Fruit fly (Drosophila melanogaster) whole organism, embryonic: ENCODE data around the gene CG13679.
A peak's percentile ranks its signal among the peaks of the same experiment; 100 is the strongest.

ENCODE experiments used
- BEAF-32 ChIP-seq: fragments of 200-800 bp; sonication (Bioruptor generic); optimal IDR thresholded peaks from 3 replicates; lab custom pipeline; 2017; ENCODE audit warnings: missing biosample characterization, missing genetic modification characterization, mild to moderate bottlenecking, moderate library complexity, missing genetic modification reagents
- Bdp1 ChIP-seq: fragments of 200-800 bp; sonication (Bioruptor generic); optimal IDR thresholded peaks from 3 replicates; lab custom pipeline; 2016; ENCODE audit warnings: missing biosample characterization, missing genetic modification characterization
- Bgb ChIP-seq: fragments of 200-800 bp; sonication (Bioruptor generic); IDR thresholded peaks from 2 replicates; pipeline ENCODE4 v1.3.6; 2022; ENCODE audit warnings: missing biosample characterization, missing genetic modification characterization; ENCODE audit not compliant: partially characterized antibody
- Blimp-1 ChIP-seq: fragments of 200-800 bp; sonication (Bioruptor generic); optimal IDR thresholded peaks from 3 replicates; lab custom pipeline; 2018; ENCODE audit warnings: missing biosample characterization, missing genetic modification characterization, mild to moderate bottlenecking, moderate library complexity, missing genetic modification reagents
- CG10543 ChIP-seq: fragments of 200-800 bp; sonication (Bioruptor generic); optimal IDR thresholded peaks from 3 replicates; lab custom pipeline; 2017; ENCODE audit warnings: missing biosample characterization, mild to moderate bottlenecking, missing genetic modification characterization, moderate library complexity
- CG12391 ChIP-seq: fragments of 200-800 bp; sonication (Bioruptor generic); optimal IDR thresholded peaks from 3 replicates; lab custom pipeline; 2018; ENCODE audit warnings: missing biosample characterization, mild to moderate bottlenecking, missing genetic modification characterization, moderate library complexity
- CG12659 ChIP-seq: fragments of 200-800 bp; sonication (Bioruptor generic); optimal IDR thresholded peaks from 3 replicates; lab custom pipeline; 2017; ENCODE audit warnings: mild to moderate bottlenecking, missing biosample characterization, missing genetic modification reagents, missing genetic modification characterization
- CG17612 ChIP-seq: fragments of 200-800 bp; sonication (Bioruptor generic); IDR thresholded peaks from 2 replicates; pipeline ENCODE4 v1.3.6; 2022; ENCODE audit warnings: missing biosample characterization, missing genetic modification characterization
- CG18262 ChIP-seq: fragments of 200-800 bp; optimal IDR thresholded peaks from 3 replicates; lab custom pipeline; 2019; ENCODE audit warnings: missing biosample characterization, mild to moderate bottlenecking, missing genetic modification characterization, moderate library complexity
- CG2116 ChIP-seq: fragments of 200-800 bp; sonication (Bioruptor generic); optimal IDR thresholded peaks from 3 replicates; lab custom pipeline; 2018; ENCODE audit warnings: missing biosample characterization, mild to moderate bottlenecking, missing genetic modification characterization
- CG34224 ChIP-seq: fragments of 200-800 bp; sonication (Bioruptor generic); IDR thresholded peaks from 3 replicates; pipeline ENCODE4 v1.3.6; 2022; ENCODE audit warnings: missing biosample characterization, missing genetic modification characterization; ENCODE audit not compliant: partially characterized antibody
- CG34376 ChIP-seq: fragments of 200-800 bp; sonication (Bioruptor generic); optimal IDR thresholded peaks from 2 replicates; lab custom pipeline; 2018; ENCODE audit warnings: missing biosample characterization, mild to moderate bottlenecking, missing genetic modification characterization
- CG43689 ChIP-seq: fragments of 200-800 bp; sonication (Bioruptor generic); IDR thresholded peaks from 2 replicates; pipeline ENCODE4 v1.3.6; 2022; ENCODE audit warnings: missing biosample characterization, missing genetic modification characterization
- CG8290 ChIP-seq, 3 experiments: fragments of 200-800 bp; sonication (Bioruptor generic); optimal IDR thresholded peaks; 2 replicates each; lab custom pipeline; 2016 to 2019; ENCODE audit warnings: missing biosample characterization in 3 of 3, missing genetic modification characterization in 3 of 3, mild to moderate bottlenecking in 2 of 3, moderate library complexity in 1 of 3
- CG9797 ChIP-seq: fragments of 200-800 bp; sonication (Bioruptor generic); optimal IDR thresholded peaks from 3 replicates; lab custom pipeline; 2018; ENCODE audit warnings: missing biosample characterization, mild to moderate bottlenecking, missing genetic modification characterization
- CG9876 ChIP-seq: fragments of 200-800 bp; sonication (Bioruptor generic); optimal IDR thresholded peaks from 2 replicates; lab custom pipeline; 2016; ENCODE audit warnings: missing biosample characterization, missing genetic modification characterization
- Dll ChIP-seq: fragments of 200-800 bp; sonication (Bioruptor generic); IDR thresholded peaks from 4 replicates; pipeline ENCODE4 v1.3.6; 2022; ENCODE audit warnings: missing biosample characterization, missing genetic modification characterization; ENCODE audit not compliant: partially characterized antibody
- Doc3 ChIP-seq: fragments of 200-800 bp; sonication (Bioruptor generic); IDR thresholded peaks from 3 replicates; pipeline ENCODE4 v1.3.6; 2022; ENCODE audit warnings: missing biosample characterization, missing genetic modification characterization; ENCODE audit not compliant: partially characterized antibody
- Dref ChIP-seq: fragments of 200-800 bp; sonication (Bioruptor generic); IDR thresholded peaks from 2 replicates; pipeline ENCODE4 v1.3.6; 2022; ENCODE audit warnings: missing biosample characterization, missing genetic modification characterization
- E2f2 ChIP-seq: fragments of 200-800 bp; sonication (Bioruptor generic); IDR thresholded peaks from 2 replicates; pipeline ENCODE4 v1.3.6; 2022; ENCODE audit warnings: missing biosample characterization, missing genetic modification characterization
- GATAe ChIP-seq: fragments of 200-800 bp; sonication (Bioruptor generic); conservative IDR thresholded peaks from 2 replicates; pipeline ENCODE4 v1.3.6; 2022; ENCODE audit warnings: missing biosample characterization, missing genetic modification characterization
- MBD-R2 ChIP-seq: fragments of 200-800 bp; sonication (Bioruptor generic); IDR thresholded peaks from 2 replicates; pipeline ENCODE4 v1.3.6; 2022; ENCODE audit warnings: missing biosample characterization, missing genetic modification characterization
- MESR4 ChIP-seq: fragments of 200-800 bp; sonication (Bioruptor generic); optimal IDR thresholded peaks from 2 replicates; lab custom pipeline; 2018; ENCODE audit warnings: missing biosample characterization, mild to moderate bottlenecking, missing genetic modification characterization, moderate library complexity
- Med ChIP-seq: fragments of 200-800 bp; sonication (Bioruptor generic); peaks from one replicate; lab custom pipeline; 2016; ENCODE audit warnings: missing biosample characterization, missing genetic modification characterization, mild to moderate bottlenecking, inconsistent platforms, moderate library complexity
- Opbp ChIP-seq: fragments of 200-800 bp; sonication (Bioruptor generic); IDR thresholded peaks from 3 replicates; pipeline ENCODE4 v1.3.6; 2022; ENCODE audit warnings: missing biosample characterization, missing genetic modification characterization; ENCODE audit not compliant: partially characterized antibody
- Scr ChIP-seq: fragments of 200-800 bp; sonication (Bioruptor generic); IDR thresholded peaks from 2 replicates; pipeline ENCODE4 v1.3.6; 2022; ENCODE audit warnings: missing biosample characterization, missing genetic modification characterization; ENCODE audit not compliant: partially characterized antibody
- Sry-δ ChIP-seq: fragments of 200-800 bp; sonication (Bioruptor generic); optimal IDR thresholded peaks from 2 replicates; lab custom pipeline; 2016; ENCODE audit warnings: missing biosample characterization, missing genetic modification characterization
- YL-1 ChIP-seq: fragments of 200-800 bp; sonication (Bioruptor generic); optimal IDR thresholded peaks from 3 replicates; lab custom pipeline; 2017; ENCODE audit warnings: missing biosample characterization, mild to moderate bottlenecking, missing genetic modification characterization
- amos ChIP-seq: fragments of 200-800 bp; sonication (Bioruptor generic); IDR thresholded peaks from 2 replicates; pipeline ENCODE4 v1.3.6; 2022; ENCODE audit warnings: missing biosample characterization, missing genetic modification characterization; ENCODE audit not compliant: partially characterized antibody
- bigmax ChIP-seq: fragments of 200-800 bp; sonication (Bioruptor generic); optimal IDR thresholded peaks from 2 replicates; lab custom pipeline; 2018; ENCODE audit warnings: missing biosample characterization, mild to moderate bottlenecking, missing genetic modification characterization
- btn ChIP-seq: fragments of 200-800 bp; sonication (Bioruptor generic); optimal IDR thresholded peaks from 2 replicates; lab custom pipeline; 2016; ENCODE audit warnings: missing biosample characterization, missing genetic modification characterization
- chinmo ChIP-seq: fragments of 200-800 bp; sonication (Bioruptor generic); IDR thresholded peaks from 4 replicates; pipeline ENCODE4 v1.3.6; 2022; ENCODE audit warnings: missing biosample characterization, missing genetic modification characterization; ENCODE audit not compliant: partially characterized antibody
- crp ChIP-seq, 2 experiments: fragments of 200-800 bp; sonication (Bioruptor generic); optimal IDR thresholded peaks; 2 replicates in 1 of 2; 3 replicates in 1 of 2; lab custom pipeline; 2017; ENCODE audit warnings: missing biosample characterization in 2 of 2, missing genetic modification characterization in 2 of 2, mild to moderate bottlenecking in 1 of 2, moderate library complexity in 1 of 2
- emc ChIP-seq: fragments of 200-800 bp; sonication (Bioruptor generic); optimal IDR thresholded peaks from 2 replicates; lab custom pipeline; 2016; ENCODE audit warnings: missing biosample characterization, missing genetic modification characterization
- fd102C ChIP-seq: fragments of 200-800 bp; sonication (Bioruptor generic); optimal IDR thresholded peaks from 2 replicates; lab custom pipeline; 2018; ENCODE audit warnings: missing biosample characterization, mild to moderate bottlenecking, missing genetic modification characterization, moderate library complexity
- grau ChIP-seq: fragments of 200-800 bp; optimal IDR thresholded peaks from 3 replicates; lab custom pipeline; 2019; ENCODE audit warnings: missing biosample characterization, mild to moderate bottlenecking, missing genetic modification characterization, moderate library complexity
- inv ChIP-seq: fragments of 200-800 bp; sonication (Bioruptor generic); IDR thresholded peaks from 2 replicates; pipeline ENCODE4 v1.3.6; 2022; ENCODE audit warnings: missing biosample characterization, missing genetic modification characterization; ENCODE audit not compliant: partially characterized antibody
- jigr1 ChIP-seq: fragments of 200-800 bp; sonication (Bioruptor generic); IDR thresholded peaks from 3 replicates; pipeline ENCODE4 v1.3.6; 2022; ENCODE audit warnings: missing biosample characterization, missing genetic modification characterization
- pzg ChIP-seq: fragments of 200-800 bp; sonication (Bioruptor generic); optimal IDR thresholded peaks from 3 replicates; lab custom pipeline; 2018; ENCODE audit warnings: missing biosample characterization, mild to moderate bottlenecking, missing genetic modification characterization, moderate library complexity
- sens ChIP-seq: fragments of 200-800 bp; sonication (Bioruptor generic); peaks from one replicate; lab custom pipeline; 2016; ENCODE audit warnings: missing biosample characterization, missing genetic modification characterization
- sna ChIP-seq: fragments of 200-800 bp; sonication (Bioruptor generic); IDR thresholded peaks from 2 replicates; pipeline ENCODE4 v1.3.6; 2022; ENCODE audit warnings: missing biosample characterization, missing genetic modification characterization; ENCODE audit not compliant: partially characterized antibody
- stwl ChIP-seq: fragments of 200-800 bp; sonication (Bioruptor generic); optimal IDR thresholded peaks from 3 replicates; lab custom pipeline; 2018; ENCODE audit warnings: missing biosample characterization, mild to moderate bottlenecking, missing genetic modification characterization, moderate library complexity
- vvl ChIP-seq: fragments of 200-800 bp; sonication (Bioruptor generic); IDR thresholded peaks from 2 replicates; pipeline ENCODE4 v1.3.6; 2022; ENCODE audit warnings: missing biosample characterization, missing genetic modification characterization

The CG13679 gene

dm6 chr3L:8177795-8178564 is 24.6 kb upstream of the CG13679 start, which contains the start of gene Nmt (continued):
- TF ChIP-seq CG43689 (GFP tag; lab: Robert Waterston, UW): 0 out of 2 replicates have a peak, but pooled peaks have one; percentile 36
- peak; percentile 66 for TF ChIP-seq inv (GFP tag; lab: Robert Waterston, UW)
- no peak for TF ChIP-seq jigr1 (GFP tag; lab: Robert Waterston, UW)
- no peak for TF ChIP-seq CG10543 (GFP tag; lab: Kevin White, UChicago)
- TF ChIP-seq fd102C (GFP tag; lab: Kevin White, UChicago): no peak

- TF ChIP-seq CG12391 (no peak), Dref (GFP tag; lab: Robert Waterston, UW) (peak; percentile 47), Doc3 (GFP tag; lab: Robert Waterston, UW) (0 out of 3 replicates have a peak, but pooled peaks have one; percentile 46), MBD-R2 (GFP tag; lab: Robert Waterston, UW) (peak; percentile 75), YL-1 (peak; percentile 46), crp (GFP tag; optimal IDR thresholded peaks at IDR 0.05; lab: Kevin White, UChicago) (peak in 1 of 2 experiments; percentile 56), Sry-δ (GFP tag; lab: Kevin White, UChicago) (peak; percentile 24), Scr (peak; percentile 50), sens (GFP tag; lab: Kevin White, UChicago) (peak; percentile 81), E2f2 (GFP tag; lab: Robert Waterston, UW) (peak; percentile 95), CG8290 (GFP tag; optimal IDR thresholded peaks at IDR 0.05; lab: Kevin White, UChicago) (no peak), CG8290 (tag; optimal IDR thresholded peaks at IDR 0.05; lab: Kevin White, UChicago) (peak in 1 of 2 experiments; percentile 24), Bgb (GFP tag; lab: Robert Waterston, UW) (peak; percentile 40; the same call in 1 of the 2 replicates), grau (tag; lab: Kevin White, UChicago) (peak; percentile 15), Med (GFP tag; lab: Kevin White, UChicago) (peak; percentile 36), vvl (GFP tag; lab: Robert Waterston, UW) (0 out of 2 replicates have a peak, but pooled peaks have one; percentile 10), amos (GFP tag; lab: Robert Waterston, UW) (peak; percentile 30; the same call in 1 of the 2 replicates), bigmax (GFP tag; lab: Kevin White, UChicago) (peak; percentile 55), CG17612 (GFP tag; lab: Robert Waterston, UW) (no peak), emc (GFP tag; lab: Kevin White, UChicago) (no peak), CG2116 (GFP tag; lab: Kevin White, UChicago) (peak; percentile 25), sna (GFP tag; lab: Robert Waterston, UW) (peak; percentile 22; the same call in 1 of the 2 replicates), BEAF-32 (GFP tag; lab: Kevin White, UChicago) (peak; percentile 63), Bdp1 (GFP tag; lab: Kevin White, UChicago) (no peak), Blimp-1 (GFP tag; lab: Kevin White, UChicago) (no peak), Dll (GFP tag; lab: Robert Waterston, UW) (peak; percentile 56; the same call in 1 of the 4 replicates), Opbp (0 out of 3 replicates have a peak, but pooled peaks have one; percentile 26), GATAe (GFP tag; lab: Robert Waterston, UW) (peak; percentile 72), stwl (tag; lab: Kevin White, UChicago) (peak; percentile 4), CG9797 (GFP tag; lab: Kevin White, UChicago) (peak; percentile 42), CG34376 (peak; percentile 1), chinmo (GFP tag; lab: Robert Waterston, UW) (peak; percentile 72; the same call in 1 of the 4 replicates), btn (GFP tag; lab: Kevin White, UChicago) (no peak), CG12659 (GFP tag; lab: Kevin White, UChicago) (peak; percentile 1), pzg (GFP tag; lab: Kevin White, UChicago) (peak; percentile 70), CG9876 (GFP tag; lab: Kevin White, UChicago) (no peak), MESR4 (peak; percentile 41), CG18262 (tag; lab: Kevin White, UChicago) (no peak), CG34224 (GFP tag; lab: Robert Waterston, UW) (peak; percentile 45; the same call in 2 of the 3 replicates)
Observed at dm6 chr3L:8180464-8181137, 22.0 kb upstream of the CG13679 start, which contains the start of the genes mthl7 and Uxs. TSS of gene mthl7 (minus strand) at chr3L:8180514. TSS of gene Uxs (plus strand) at chr3L:8180923.
